Worm (Caenorhabditis elegans) whole organism, L2 larva: ENCODE results near the gene F58B3.4.

Source experiments
- ZK546.5 ChIP-seq: sonication (generic microtip); optimal IDR thresholded peaks from 2 replicates; lab custom pipeline; 2017; ENCODE audit warnings: missing biosample characterization, missing genetic modification characterization
- aly-2 ChIP-seq: fragments of 150-350 bp; optimal IDR thresholded peaks from 2 replicates; lab custom pipeline; 2014; ENCODE audit warnings: missing biosample characterization, missing genetic modification characterization
- ceh-16 ChIP-seq: fragments of 150-350 bp; optimal IDR thresholded peaks from 2 replicates; lab custom pipeline; 2014; ENCODE audit warnings: missing biosample characterization, missing genetic modification characterization
- ceh-82 ChIP-seq: fragments of 150-350 bp; optimal IDR thresholded peaks from 2 replicates; lab custom pipeline; 2014; ENCODE audit warnings: missing biosample characterization, missing genetic modification characterization
- egl-27 ChIP-seq: sonication (generic microtip); optimal IDR thresholded peaks from 3 replicates; lab custom pipeline; 2017; ENCODE audit warnings: missing biosample characterization, missing genetic modification reagents, missing genetic modification characterization
- elt-1 ChIP-seq: fragments of 150-350 bp; optimal IDR thresholded peaks from 2 replicates; lab custom pipeline; 2014; ENCODE audit warnings: missing biosample characterization, missing genetic modification characterization
- lin-11 ChIP-seq: fragments of 150-350 bp; sonication (generic microtip); optimal IDR thresholded peaks from 2 replicates; lab custom pipeline; 2014; ENCODE audit warnings: missing biosample characterization, missing genetic modification characterization, inconsistent platforms, mixed read lengths
- nhr-129 ChIP-seq: fragments of 150-350 bp; optimal IDR thresholded peaks from 2 replicates; lab custom pipeline; 2014; ENCODE audit warnings: missing biosample characterization, missing genetic modification characterization
- nhr-21 ChIP-seq: fragments of 150-350 bp; optimal IDR thresholded peaks from 2 replicates; lab custom pipeline; 2014; ENCODE audit warnings: missing biosample characterization, missing genetic modification characterization
- nhr-237 ChIP-seq: fragments of 150-350 bp; optimal IDR thresholded peaks from 2 replicates; lab custom pipeline; 2014; ENCODE audit warnings: missing biosample characterization, missing genetic modification characterization
- nhr-77 ChIP-seq: fragments of 150-350 bp; optimal IDR thresholded peaks from 2 replicates; lab custom pipeline; 2014; ENCODE audit warnings: missing biosample characterization, missing genetic modification characterization
- skn-1 ChIP-seq: sonication (generic microtip); optimal IDR thresholded peaks from 2 replicates; lab custom pipeline; 2017; ENCODE audit warnings: missing biosample characterization, missing genetic modification characterization
- unc-62 ChIP-seq: fragments of 150-350 bp; optimal IDR thresholded peaks from 2 replicates; lab custom pipeline; 2014; ENCODE audit warnings: missing biosample characterization, missing genetic modification reagents, missing genetic modification characterization

ce11 chrIV:11641802-11642201 is 10.2 kb upstream of the F58B3.4 start, which contains the start of gene ZK809.1:
- TF ChIP-seq unc-62 (GFP tag; lab: Kevin White, UChicago) (no peak), nhr-21 (tag; lab: Kevin White, UChicago) (no peak), lin-11 (tag; lab: Kevin White, UChicago) (no peak), ceh-82 (tag; lab: Kevin White, UChicago) (no peak), egl-27 (tag; lab: Kevin White, UChicago) (no peak), elt-1 (tag; lab: Kevin White, UChicago) (no peak), nhr-77 (tag; lab: Kevin White, UChicago) (no peak), aly-2 (tag; lab: Kevin White, UChicago) (no peak), skn-1 (no peak), nhr-237 (tag; lab: Kevin White, UChicago) (no peak), ceh-16 (tag; lab: Kevin White, UChicago) (no peak), nhr-129 (tag; lab: Kevin White, UChicago) (no peak), ZK546.5 (tag; lab: Kevin White, UChicago) (no peak)
